Fruit fly (Drosophila melanogaster) whole organism, embryonic: ENCODE measurements around the gene Traf4.

ENCODE experiments used
- Atf6 ChIP-seq: fragments of 200-800 bp; sonication (Bioruptor generic); IDR thresholded peaks from 2 replicates; pipeline ENCODE4 v1.3.6; 2022; ENCODE audit warnings: missing biosample characterization, missing genetic modification characterization
- CG11093 ChIP-seq: fragments of 200-800 bp; sonication (Bioruptor generic); IDR thresholded peaks from 3 replicates; pipeline ENCODE4 v1.3.6; 2022; ENCODE audit warnings: missing biosample characterization, missing genetic modification characterization
- CG12391 ChIP-seq: fragments of 200-800 bp; sonication (Bioruptor generic); optimal IDR thresholded peaks from 3 replicates; lab custom pipeline; 2018; ENCODE audit warnings: missing biosample characterization, mild to moderate bottlenecking, missing genetic modification characterization, moderate library complexity
- CG14050 ChIP-seq: fragments of 200-800 bp; sonication (Bioruptor generic); IDR thresholded peaks from 3 replicates; pipeline ENCODE4 v1.3.6; 2022; ENCODE audit warnings: missing biosample characterization, missing genetic modification characterization
- CG14860 ChIP-seq: fragments of 200-800 bp; sonication (Bioruptor generic); IDR thresholded peaks from 3 replicates; pipeline ENCODE4 v1.3.6; 2022; ENCODE audit warnings: missing biosample characterization, missing genetic modification characterization; ENCODE audit not compliant: partially characterized antibody
- CG18262 ChIP-seq: fragments of 200-800 bp; optimal IDR thresholded peaks from 3 replicates; lab custom pipeline; 2019; ENCODE audit warnings: missing biosample characterization, mild to moderate bottlenecking, missing genetic modification characterization, moderate library complexity
- CG18599 ChIP-seq: fragments of 200-800 bp; sonication (Bioruptor generic); optimal IDR thresholded peaks from 3 replicates; lab custom pipeline; 2017; ENCODE audit warnings: missing biosample characterization, missing genetic modification characterization, mild to moderate bottlenecking, moderate library complexity, missing genetic modification reagents
- CG18764 ChIP-seq: fragments of 200-800 bp; sonication (Bioruptor generic); optimal IDR thresholded peaks from 3 replicates; lab custom pipeline; 2016; ENCODE audit warnings: missing biosample characterization, missing genetic modification characterization
- CG3163 ChIP-seq: fragments of 200-800 bp; sonication (Bioruptor generic); optimal IDR thresholded peaks from 3 replicates; lab custom pipeline; 2016; ENCODE audit warnings: missing biosample characterization, missing genetic modification characterization
- CG3407 ChIP-seq: fragments of 200-800 bp; sonication (Bioruptor generic); optimal IDR thresholded peaks from 2 replicates; lab custom pipeline; 2018; ENCODE audit warnings: missing biosample characterization, mild to moderate bottlenecking, missing genetic modification characterization
- CG34376 ChIP-seq: fragments of 200-800 bp; sonication (Bioruptor generic); optimal IDR thresholded peaks from 2 replicates; lab custom pipeline; 2018; ENCODE audit warnings: missing biosample characterization, mild to moderate bottlenecking, missing genetic modification characterization
- CG3995 ChIP-seq: fragments of 200-800 bp; sonication (Bioruptor generic); optimal IDR thresholded peaks from 3 replicates; lab custom pipeline; 2016; ENCODE audit warnings: missing biosample characterization, missing genetic modification characterization
- CG4282 ChIP-seq: fragments of 200-800 bp; sonication (Bioruptor generic); optimal IDR thresholded peaks from 2 replicates; lab custom pipeline; 2016; ENCODE audit warnings: missing biosample characterization, missing genetic modification characterization
- CG4730 ChIP-seq: fragments of 200-800 bp; sonication (Bioruptor generic); IDR thresholded peaks from 2 replicates; pipeline ENCODE4 v1.3.6; 2022; ENCODE audit warnings: missing biosample characterization, missing genetic modification characterization
- CG6654 ChIP-seq: fragments of 200-800 bp; sonication (Bioruptor generic); optimal IDR thresholded peaks from 2 replicates; lab custom pipeline; 2017; ENCODE audit warnings: missing biosample characterization, mild to moderate bottlenecking, missing genetic modification characterization
- CG7745 ChIP-seq: fragments of 200-800 bp; sonication (Bioruptor generic); optimal IDR thresholded peaks from 2 replicates; lab custom pipeline; 2018; ENCODE audit warnings: missing biosample characterization, mild to moderate bottlenecking, missing genetic modification characterization, moderate library complexity
- CG7839 ChIP-seq: fragments of 200-800 bp; sonication (Bioruptor generic); optimal IDR thresholded peaks from 3 replicates; lab custom pipeline; 2018; ENCODE audit warnings: missing biosample characterization, mild to moderate bottlenecking, missing genetic modification characterization, moderate library complexity
- CG9932 ChIP-seq: fragments of 200-800 bp; sonication (Bioruptor generic); IDR thresholded peaks from 2 replicates; pipeline ENCODE4 v1.3.6; 2022; ENCODE audit warnings: missing biosample characterization, missing genetic modification characterization
- CHES-1-like ChIP-seq: fragments of 200-800 bp; sonication (Bioruptor generic); optimal IDR thresholded peaks from 2 replicates; lab custom pipeline; 2016; ENCODE audit warnings: missing biosample characterization, missing genetic modification characterization
- Dll ChIP-seq: fragments of 200-800 bp; sonication (Bioruptor generic); IDR thresholded peaks from 4 replicates; pipeline ENCODE4 v1.3.6; 2022; ENCODE audit warnings: missing biosample characterization, missing genetic modification characterization; ENCODE audit not compliant: partially characterized antibody
- E2f2 ChIP-seq: fragments of 200-800 bp; sonication (Bioruptor generic); IDR thresholded peaks from 2 replicates; pipeline ENCODE4 v1.3.6; 2022; ENCODE audit warnings: missing biosample characterization, missing genetic modification characterization
- HLHmδ ChIP-seq: fragments of 200-800 bp; sonication (Bioruptor generic); optimal IDR thresholded peaks from 2 replicates; lab custom pipeline; 2018; ENCODE audit warnings: missing biosample characterization, mild to moderate bottlenecking, missing genetic modification characterization, moderate library complexity
- Hmx ChIP-seq: fragments of 200-800 bp; sonication (Bioruptor generic); optimal IDR thresholded peaks from 2 replicates; lab custom pipeline; 2016; ENCODE audit warnings: missing biosample characterization, missing genetic modification characterization
- Hsf ChIP-seq: fragments of 200-800 bp; sonication (Bioruptor generic); optimal IDR thresholded peaks from 3 replicates; lab custom pipeline; 2016; ENCODE audit warnings: missing biosample characterization, missing genetic modification characterization
- Med ChIP-seq: fragments of 200-800 bp; sonication (Bioruptor generic); peaks from one replicate; lab custom pipeline; 2016; ENCODE audit warnings: missing biosample characterization, missing genetic modification characterization, mild to moderate bottlenecking, inconsistent platforms, moderate library complexity
- Myb ChIP-seq: fragments of 200-800 bp; sonication (Bioruptor generic); optimal IDR thresholded peaks from 2 replicates; lab custom pipeline; 2016; ENCODE audit warnings: missing biosample characterization, missing genetic modification characterization
- Pdp1 ChIP-seq, 2 experiments: fragments of 200-800 bp; sonication (Bioruptor generic); optimal IDR thresholded peaks; 3 replicates each; lab custom pipeline; 2016; ENCODE audit warnings: missing biosample characterization in 2 of 2, missing genetic modification characterization in 2 of 2, mild to moderate bottlenecking in 1 of 2, moderate library complexity in 1 of 2
- Ptx1 ChIP-seq: fragments of 200-800 bp; sonication (Bioruptor generic); IDR thresholded peaks from 2 replicates; pipeline ENCODE4 v1.3.6; 2022; ENCODE audit warnings: missing biosample characterization, missing genetic modification characterization
- Rfx ChIP-seq: fragments of 200-800 bp; sonication (Bioruptor generic); IDR thresholded peaks from 2 replicates; pipeline ENCODE4 v1.3.6; 2022; ENCODE audit warnings: missing biosample characterization, missing genetic modification characterization
- Xbp1 ChIP-seq: fragments of 200-800 bp; sonication (Bioruptor generic); optimal IDR thresholded peaks from 3 replicates; lab custom pipeline; 2016; ENCODE audit warnings: missing biosample characterization, mild to moderate bottlenecking, missing genetic modification characterization
- ap ChIP-seq: fragments of 200-800 bp; sonication (Bioruptor generic); IDR thresholded peaks from 2 replicates; pipeline ENCODE4 v1.3.6; 2022; ENCODE audit warnings: missing biosample characterization, missing genetic modification characterization
- az2 ChIP-seq: fragments of 200-800 bp; sonication (Bioruptor generic); optimal IDR thresholded peaks from 3 replicates; lab custom pipeline; 2016; ENCODE audit warnings: missing biosample characterization, missing genetic modification characterization
- bowl ChIP-seq: fragments of 200-800 bp; sonication (Bioruptor generic); IDR thresholded peaks from 2 replicates; pipeline ENCODE4 v1.3.6; 2022; ENCODE audit warnings: missing biosample characterization, missing genetic modification characterization
- dpn ChIP-seq, 2 experiments: fragments of 200-800 bp; sonication (Bioruptor generic); optimal IDR thresholded peaks; 3 replicates each; lab custom pipeline; 2016; ENCODE audit warnings: missing biosample characterization in 2 of 2, missing genetic modification characterization in 2 of 2
- exex ChIP-seq: fragments of 200-800 bp; sonication (Bioruptor generic); optimal IDR thresholded peaks from 4 replicates; lab custom pipeline; 2018; ENCODE audit warnings: missing biosample characterization, mild to moderate bottlenecking, missing genetic modification characterization, moderate library complexity
- gcm2 ChIP-seq: fragments of 200-800 bp; sonication (Bioruptor generic); optimal IDR thresholded peaks from 2 replicates; lab custom pipeline; 2016; ENCODE audit warnings: missing biosample characterization, missing genetic modification characterization
- gem ChIP-seq: fragments of 200-800 bp; sonication (Bioruptor generic); optimal IDR thresholded peaks from 2 replicates; lab custom pipeline; 2019; ENCODE audit warnings: missing biosample characterization, mild to moderate bottlenecking, missing genetic modification characterization, moderate library complexity
- gfzf ChIP-seq: fragments of 200-800 bp; sonication (Bioruptor generic); optimal IDR thresholded peaks from 2 replicates; lab custom pipeline; 2016; ENCODE audit warnings: missing biosample characterization, mild to moderate bottlenecking, missing genetic modification characterization, moderate library complexity
- grn ChIP-seq: fragments of 200-800 bp; sonication (Bioruptor generic); optimal IDR thresholded peaks from 3 replicates; lab custom pipeline; 2017; ENCODE audit warnings: missing biosample characterization, missing genetic modification characterization
- hkb ChIP-seq, 2 experiments: fragments of 200-800 bp in 1 of 2; fragments of >200 bp in 1 of 2; sonication (Bioruptor generic) in 1 of 2; IDR thresholded peaks in 1 of 2; optimal IDR thresholded peaks in 1 of 2; 2 replicates each; pipeline versions ENCODE4 v1.3.6 to Lab custom; 2017 to 2022; ENCODE audit warnings: missing biosample characterization in 1 of 2, missing genetic modification characterization in 1 of 2
- lab ChIP-seq: fragments of 200-800 bp; sonication (Bioruptor generic); optimal IDR thresholded peaks from 3 replicates; lab custom pipeline; 2017; ENCODE audit warnings: missing biosample characterization, missing genetic modification characterization, mild to moderate bottlenecking, moderate library complexity, missing genetic modification reagents
- lilli ChIP-seq: fragments of 200-800 bp; sonication (Bioruptor generic); optimal IDR thresholded peaks from 3 replicates; lab custom pipeline; 2016; ENCODE audit warnings: missing biosample characterization, missing genetic modification characterization
- nom ChIP-seq: fragments of 200-800 bp; sonication (Bioruptor generic); optimal IDR thresholded peaks from 2 replicates; lab custom pipeline; 2017; ENCODE audit warnings: missing biosample characterization, missing genetic modification characterization, mild to moderate bottlenecking, moderate library complexity, missing genetic modification reagents
- oc ChIP-seq: fragments of 200-800 bp; sonication (Bioruptor generic); optimal IDR thresholded peaks from 2 replicates; lab custom pipeline; 2018; ENCODE audit warnings: missing biosample characterization, mild to moderate bottlenecking, missing genetic modification characterization, moderate library complexity
- org-1 ChIP-seq: fragments of 200-800 bp; sonication (Bioruptor generic); optimal IDR thresholded peaks from 2 replicates; lab custom pipeline; 2017; ENCODE audit warnings: missing biosample characterization, missing genetic modification characterization
- pb ChIP-seq: fragments of 200-800 bp; sonication (Bioruptor generic); optimal IDR thresholded peaks from 3 replicates; lab custom pipeline; 2016; ENCODE audit warnings: missing biosample characterization, missing genetic modification characterization
- row ChIP-seq: fragments of 200-800 bp; sonication (Bioruptor generic); IDR thresholded peaks from 3 replicates; pipeline ENCODE4 v1.3.6; 2022; ENCODE audit warnings: missing biosample characterization, missing genetic modification characterization
- shn ChIP-seq: fragments of 200-800 bp; sonication (Bioruptor generic); optimal IDR thresholded peaks from 3 replicates; lab custom pipeline; 2016; ENCODE audit warnings: missing biosample characterization, missing genetic modification characterization
- so ChIP-seq: fragments of 200-800 bp; sonication (Bioruptor generic); IDR thresholded peaks from 3 replicates; pipeline ENCODE4 v1.3.6; 2022; ENCODE audit warnings: missing biosample characterization, missing genetic modification characterization

Traf4 gene

dm6 chr2L:4333758-4334114, 28.0 kb upstream of the Traf4 start, which contains the start of gene Atet (continued):
- no peak for TF ChIP-seq CG14050
- no peak for TF ChIP-seq CG6654 (GFP tag; lab: Kevin White, UChicago)
- no peak for TF ChIP-seq CG3995 (GFP tag; lab: Kevin White, UChicago)
- no peak for TF ChIP-seq CG14860 (GFP tag; lab: Robert Waterston, UW)
- TF ChIP-seq CG3407 (GFP tag; lab: Kevin White, UChicago), result peak; percentile 3
- TF ChIP-seq gcm2, result peak; percentile 15
- no peak; the same call in 1 of the 2 replicates for TF ChIP-seq CG9932
- no peak for TF ChIP-seq dpn (GFP tag; optimal IDR thresholded peaks at IDR 0.05; lab: Kevin White, UChicago)
- no peak for TF ChIP-seq CHES-1-like (GFP tag; lab: Kevin White, UChicago)
- TF ChIP-seq Hsf (GFP tag; lab: Kevin White, UChicago), result no peak
- TF ChIP-seq az2 (GFP tag; lab: Kevin White, UChicago), result no peak
- no peak for TF ChIP-seq org-1 (GFP tag; lab: Kevin White, UChicago)
- peak; percentile 6 for TF ChIP-seq grn (GFP tag; lab: Kevin White, UChicago)
- TF ChIP-seq ap (GFP tag; lab: Robert Waterston, UW), result 0 out of 2 replicates have a peak, but pooled peaks have one; percentile 24
- TF ChIP-seq CG4282 (GFP tag; lab: Kevin White, UChicago), result peak; percentile 29
- TF ChIP-seq nom (GFP tag; lab: Kevin White, UChicago), result peak; percentile 8
- no peak for TF ChIP-seq Pdp1 (GFP tag; optimal IDR thresholded peaks at IDR 0.05; lab: Kevin White, UChicago)
- no peak for TF ChIP-seq Hmx
- peak; percentile 1 for TF ChIP-seq CG3163 (GFP tag; lab: Kevin White, UChicago)
- TF ChIP-seq CG18764 (GFP tag; lab: Kevin White, UChicago), result no peak
- TF ChIP-seq pb (GFP tag; lab: Kevin White, UChicago), result no peak
- no peak for TF ChIP-seq oc
- peak; percentile 23; the same call in 1 of the 2 replicates for TF ChIP-seq E2f2 (GFP tag; lab: Robert Waterston, UW)
- no peak for TF ChIP-seq hkb (optimal IDR thresholded peaks at IDR 0.05; lab: Kevin White, UChicago)
- peak; percentile 18; the same call in 1 of the 2 replicates for TF ChIP-seq hkb (GFP tag; IDR thresholded peaks at IDR 0.05; lab: Robert Waterston, UW)
- no peak for TF ChIP-seq Xbp1 (GFP tag; lab: Kevin White, UChicago)
- 0 out of 2 replicates have a peak, but pooled peaks have one; percentile 20 for TF ChIP-seq bowl (GFP tag; lab: Robert Waterston, UW)
- TF ChIP-seq Atf6, result peak; percentile 43; the same call in 1 of the 2 replicates

dm6 chr2L:4334971-4335436, 26.7 kb upstream of the Traf4 start:
- TF ChIP-seq Rfx (peak; percentile 21), CG34376 (GFP tag; lab: Kevin White, UChicago) (peak; percentile 54), CG4282 (GFP tag; lab: Kevin White, UChicago) (no peak), Med (GFP tag; lab: Kevin White, UChicago) (peak; percentile 80), shn (GFP tag; lab: Kevin White, UChicago) (no peak), exex (peak; percentile 80), HLHmδ (GFP tag; lab: Kevin White, UChicago) (no peak), CG9932 (0 out of 2 replicates have a peak, but pooled peaks have one; percentile 20), lilli (GFP tag; lab: Kevin White, UChicago) (peak; percentile 35), dpn (GFP tag; optimal IDR thresholded peaks at IDR 0.05; lab: Kevin White, UChicago) (peak; percentile 22 to 31), CG18262 (peak; percentile 2), so (0 out of 3 replicates have a peak, but pooled peaks have one; percentile 24), row (peak; percentile 41; the same call in 1 of the 3 replicates), grn (GFP tag; lab: Kevin White, UChicago) (peak; percentile 74), lab (GFP tag; lab: Kevin White, UChicago) (peak; percentile 41), Dll (0 out of 4 replicates have a peak, but pooled peaks have one; percentile 9), CG4730 (GFP tag; lab: Robert Waterston, UW) (no peak), Myb (peak; percentile 16), CG11093 (GFP tag; lab: Robert Waterston, UW) (no peak), gem (tag; lab: Kevin White, UChicago) (peak; percentile 21), CG7839 (tag; lab: Kevin White, UChicago) (peak; percentile 15), CG7745 (tag; lab: Kevin White, UChicago) (no peak), Ptx1 (no peak), gfzf (no peak), CG12391 (tag; lab: Kevin White, UChicago) (peak; percentile 4), CG18599 (GFP tag; lab: Kevin White, UChicago) (peak; percentile 32)
